Fruit fly (Drosophila melanogaster) whole organism, prepupa: ENCODE data around the gene CG31626.

ENCODE experiments used
- CG11762 ChIP-seq: fragments of 200-800 bp; sonication (Bioruptor generic); optimal IDR thresholded peaks from 3 replicates; lab custom pipeline; 2016; ENCODE audit warnings: missing biosample characterization, missing genetic modification characterization; ENCODE audit not compliant: insufficient read depth
- CG11902 ChIP-seq: fragments of 200-800 bp; sonication (Bioruptor generic); optimal IDR thresholded peaks from 3 replicates; lab custom pipeline; 2016; ENCODE audit warnings: missing biosample characterization, missing genetic modification characterization
- CG15336 ChIP-seq: fragments of 200-800 bp; sonication (Bioruptor generic); IDR thresholded peaks from 2 replicates; pipeline ENCODE4 v1.3.6; 2022; ENCODE audit warnings: missing biosample characterization, missing genetic modification characterization
- CG1621 ChIP-seq: fragments of 200-800 bp; sonication (Bioruptor generic); optimal IDR thresholded peaks from 3 replicates; lab custom pipeline; 2018; ENCODE audit warnings: missing biosample characterization, mild to moderate bottlenecking, missing genetic modification characterization
- CG16779 ChIP-seq: fragments of 200-800 bp; sonication (Bioruptor generic); optimal IDR thresholded peaks from 3 replicates; lab custom pipeline; 2017; ENCODE audit warnings: missing biosample characterization, mild to moderate bottlenecking, missing genetic modification characterization
- CG3032 ChIP-seq: fragments of 200-800 bp; optimal IDR thresholded peaks from 2 replicates; lab custom pipeline; 2019; ENCODE audit warnings: missing biosample characterization, mild to moderate bottlenecking, missing genetic modification characterization, moderate library complexity
- CG34406 ChIP-seq: fragments of 200-800 bp; sonication (Bioruptor generic); optimal IDR thresholded peaks from 3 replicates; lab custom pipeline; 2016; ENCODE audit warnings: missing biosample characterization, missing genetic modification characterization
- CG4318 ChIP-seq: fragments of 200-800 bp; sonication (Bioruptor generic); optimal IDR thresholded peaks from 3 replicates; lab custom pipeline; 2017; ENCODE audit warnings: missing biosample characterization, mild to moderate bottlenecking, missing genetic modification characterization
- CG6163 ChIP-seq: fragments of 200-800 bp; sonication (Bioruptor generic); IDR thresholded peaks from 3 replicates; pipeline ENCODE4 v1.3.6; 2022; ENCODE audit warnings: missing biosample characterization, missing genetic modification characterization
- CG6276 ChIP-seq: fragments of 200-800 bp; sonication (Bioruptor generic); optimal IDR thresholded peaks from 2 replicates; lab custom pipeline; 2017; ENCODE audit warnings: missing biosample characterization, mild to moderate bottlenecking, missing genetic modification characterization
- CG6792 ChIP-seq: fragments of 200-800 bp; sonication (Bioruptor generic); optimal IDR thresholded peaks from 3 replicates; lab custom pipeline; 2016; ENCODE audit warnings: missing biosample characterization, missing genetic modification characterization
- CG6808 ChIP-seq: fragments of 200-800 bp; sonication (Bioruptor generic); optimal IDR thresholded peaks from 3 replicates; lab custom pipeline; 2017; ENCODE audit warnings: missing biosample characterization, missing genetic modification characterization, mild to moderate bottlenecking, moderate library complexity, missing genetic modification reagents
- CG8119 ChIP-seq: fragments of 200-800 bp; sonication (Bioruptor generic); IDR thresholded peaks from 3 replicates; pipeline ENCODE4 v1.3.6; 2022; ENCODE audit warnings: missing biosample characterization, missing genetic modification characterization
- CG9139 ChIP-seq: fragments of 200-800 bp; sonication (Bioruptor generic); optimal IDR thresholded peaks from 3 replicates; lab custom pipeline; 2017; ENCODE audit warnings: missing biosample characterization, mild to moderate bottlenecking, missing genetic modification characterization
- Eip75B ChIP-seq: fragments of 200-800 bp; sonication (Bioruptor generic); optimal IDR thresholded peaks from 3 replicates; lab custom pipeline; 2016; ENCODE audit warnings: missing biosample characterization, missing genetic modification characterization
- Eip93F ChIP-seq: fragments of 200-800 bp; sonication (Bioruptor generic); optimal IDR thresholded peaks from 2 replicates; lab custom pipeline; 2016; ENCODE audit warnings: missing biosample characterization, mild to moderate bottlenecking, missing genetic modification characterization
- Ets96B ChIP-seq: fragments of 200-800 bp; optimal IDR thresholded peaks from 2 replicates; lab custom pipeline; 2019; ENCODE audit warnings: missing biosample characterization, mild to moderate bottlenecking, missing genetic modification characterization, moderate library complexity
- Gug ChIP-seq: fragments of 200-800 bp; sonication (Bioruptor generic); IDR thresholded peaks from 2 replicates; pipeline ENCODE4 v1.3.6; 2022; ENCODE audit warnings: missing biosample characterization, missing genetic modification characterization
- Hr38 ChIP-seq: sonication (Bioruptor generic); optimal IDR thresholded peaks from 2 replicates; lab custom pipeline; 2016; ENCODE audit warnings: missing biosample characterization, missing genetic modification characterization
- Hr39 ChIP-seq: fragments of 200-800 bp; sonication (Bioruptor generic); optimal IDR thresholded peaks from 2 replicates; lab custom pipeline; 2016; ENCODE audit warnings: missing biosample characterization, missing genetic modification characterization
- Lpt ChIP-seq: fragments of 200-800 bp; sonication (Bioruptor generic); optimal IDR thresholded peaks from 3 replicates; lab custom pipeline; 2016; ENCODE audit warnings: missing biosample characterization, missing genetic modification characterization
- OdsH ChIP-seq: fragments of 200-800 bp; sonication (Bioruptor generic); optimal IDR thresholded peaks from 3 replicates; lab custom pipeline; 2016; ENCODE audit warnings: missing biosample characterization, missing genetic modification characterization
- Smox ChIP-seq: fragments of 200-800 bp; sonication (Bioruptor generic); optimal IDR thresholded peaks from 3 replicates; lab custom pipeline; 2016; ENCODE audit warnings: missing biosample characterization, missing genetic modification characterization
- Sox102F ChIP-seq: fragments of 200-800 bp; sonication (Bioruptor generic); optimal IDR thresholded peaks from 2 replicates; lab custom pipeline; 2016; ENCODE audit warnings: missing biosample characterization, mild to moderate bottlenecking, missing genetic modification characterization
- Sox14 ChIP-seq: fragments of 200-800 bp; sonication (Bioruptor generic); optimal IDR thresholded peaks from 3 replicates; lab custom pipeline; 2016; ENCODE audit warnings: missing biosample characterization, missing genetic modification characterization
- Sox15 ChIP-seq: fragments of 200-800 bp; sonication (Bioruptor generic); optimal IDR thresholded peaks from 3 replicates; lab custom pipeline; 2016; ENCODE audit warnings: missing biosample characterization, missing genetic modification characterization
- achi ChIP-seq: fragments of 200-800 bp; sonication (Bioruptor generic); optimal IDR thresholded peaks from 3 replicates; lab custom pipeline; 2016; ENCODE audit warnings: missing biosample characterization, missing genetic modification characterization
- acj6 ChIP-seq: fragments of 200-800 bp; sonication (Bioruptor generic); optimal IDR thresholded peaks from 3 replicates; lab custom pipeline; 2016; ENCODE audit warnings: missing biosample characterization, missing genetic modification characterization
- cyc ChIP-seq: fragments of 200-800 bp; sonication (Bioruptor generic); optimal IDR thresholded peaks from 3 replicates; lab custom pipeline; 2016; ENCODE audit warnings: missing biosample characterization, missing genetic modification characterization
- dac ChIP-seq: fragments of 200-800 bp; sonication (Bioruptor generic); optimal IDR thresholded peaks from 2 replicates; lab custom pipeline; 2017; ENCODE audit warnings: missing biosample characterization, mild to moderate bottlenecking, missing genetic modification characterization
- dsx ChIP-seq: fragments of 200-800 bp; optimal IDR thresholded peaks from 3 replicates; lab custom pipeline; 2019; ENCODE audit warnings: missing biosample characterization, mild to moderate bottlenecking, missing genetic modification characterization, moderate library complexity; ENCODE audit not compliant: poor library complexity, severe bottlenecking
- eg ChIP-seq: fragments of 200-800 bp; sonication (Bioruptor generic); IDR thresholded peaks from 3 replicates; pipeline ENCODE4 v1.3.6; 2022; ENCODE audit warnings: missing biosample characterization, missing genetic modification characterization
- fd85E ChIP-seq: fragments of 200-800 bp; sonication (Bioruptor generic); optimal IDR thresholded peaks from 3 replicates; lab custom pipeline; 2016; ENCODE audit warnings: missing biosample characterization, missing genetic modification characterization
- fkh ChIP-seq: fragments of 200-800 bp; sonication (Bioruptor generic); optimal IDR thresholded peaks from 3 replicates; lab custom pipeline; 2017; ENCODE audit warnings: missing biosample characterization, mild to moderate bottlenecking, missing genetic modification characterization, moderate library complexity
- pdm3 ChIP-seq: fragments of 200-800 bp; sonication (Bioruptor generic); optimal IDR thresholded peaks from 3 replicates; lab custom pipeline; 2016; ENCODE audit warnings: missing biosample characterization, missing genetic modification characterization
- salr ChIP-seq, 2 experiments: fragments of 200-800 bp; sonication (Bioruptor generic); optimal IDR thresholded peaks; 3 replicates each; lab custom pipeline; 2016 to 2018; ENCODE audit warnings: missing biosample characterization in 2 of 2, missing genetic modification characterization in 2 of 2, mild to moderate bottlenecking in 1 of 2
- spab ChIP-seq: fragments of 200-800 bp; sonication (Bioruptor generic); optimal IDR thresholded peaks from 2 replicates; lab custom pipeline; 2017; ENCODE audit warnings: missing biosample characterization, mild to moderate bottlenecking, missing genetic modification characterization, missing genetic modification reagents
- ss ChIP-seq, 2 experiments: fragments of 200-800 bp; sonication (Bioruptor generic); optimal IDR thresholded peaks; 2 replicates in 1 of 2; 3 replicates in 1 of 2; lab custom pipeline; 2017 to 2018; ENCODE audit warnings: mild to moderate bottlenecking in 2 of 2, missing biosample characterization in 2 of 2, missing genetic modification characterization in 2 of 2, moderate library complexity in 1 of 2
- vri ChIP-seq: fragments of 200-800 bp; sonication (Bioruptor generic); optimal IDR thresholded peaks from 3 replicates; lab custom pipeline; 2016; ENCODE audit warnings: missing biosample characterization, mild to moderate bottlenecking, missing genetic modification characterization

CG31626 gene

dm6 chr2L:21206193-21206592 lies 30.3 kb downstream of the CG31626 start, which contains the start of gene clumsy:
clumsy (plus strand) TSS chr2L:21206493.
- TF ChIP-seq spab (GFP tag; lab: Kevin White, UChicago) (no peak), CG6792 (GFP tag; lab: Kevin White, UChicago) (no peak), dsx (no peak)

DNA sequence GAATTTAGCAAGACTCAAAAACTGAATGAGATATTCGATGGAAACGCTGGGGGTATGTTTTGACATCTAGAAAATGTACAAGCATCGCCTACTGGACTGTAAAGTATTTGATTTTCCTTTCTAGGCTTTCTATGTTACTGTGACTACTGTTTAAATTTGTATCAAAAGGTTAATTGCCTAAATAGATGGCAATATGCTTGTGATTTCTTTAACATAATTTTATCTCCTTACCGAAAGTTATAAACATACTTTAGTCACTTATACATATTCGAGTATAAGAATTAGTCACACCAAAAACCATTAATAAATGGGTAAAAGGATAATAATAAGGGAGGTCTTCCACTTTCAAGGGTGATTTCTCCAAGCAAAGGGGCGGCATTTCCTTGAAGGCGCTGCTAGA lies 33.8 kb downstream of the CG31626 start, which contains the start of gene CG31988:
Gene CG31988 (minus strand): TSS at position 101 of the 400 bp plus-strand sequence.
- TF ChIP-seq CG1621 (no peak), Hr39 (GFP tag; lab: Kevin White, UChicago) (no peak), CG34406 (GFP tag; lab: Kevin White, UChicago) (no peak), CG6276 (no peak), CG3032 (no peak), CG6808 (GFP tag; lab: Kevin White, UChicago) (no peak), Sox14 (GFP tag; lab: Kevin White, UChicago) (no peak), spab (GFP tag; lab: Kevin White, UChicago) (no peak), cyc (GFP tag; lab: Kevin White, UChicago) (no peak), CG6163 (no peak), OdsH (GFP tag; lab: Kevin White, UChicago) (no peak)

dm6 chr2L:21200275-21200674 lies 36.3 kb downstream of the CG31626 start, which contains the start of gene CG31624:
CG31624 (minus strand) TSS chr2L:21200375.
- TF ChIP-seq pdm3 (no peak), CG6163 (no peak), CG6792 (GFP tag; lab: Kevin White, UChicago) (no peak)
- TF ChIP-seq, all 60 proteins: peak for 0

DNA sequence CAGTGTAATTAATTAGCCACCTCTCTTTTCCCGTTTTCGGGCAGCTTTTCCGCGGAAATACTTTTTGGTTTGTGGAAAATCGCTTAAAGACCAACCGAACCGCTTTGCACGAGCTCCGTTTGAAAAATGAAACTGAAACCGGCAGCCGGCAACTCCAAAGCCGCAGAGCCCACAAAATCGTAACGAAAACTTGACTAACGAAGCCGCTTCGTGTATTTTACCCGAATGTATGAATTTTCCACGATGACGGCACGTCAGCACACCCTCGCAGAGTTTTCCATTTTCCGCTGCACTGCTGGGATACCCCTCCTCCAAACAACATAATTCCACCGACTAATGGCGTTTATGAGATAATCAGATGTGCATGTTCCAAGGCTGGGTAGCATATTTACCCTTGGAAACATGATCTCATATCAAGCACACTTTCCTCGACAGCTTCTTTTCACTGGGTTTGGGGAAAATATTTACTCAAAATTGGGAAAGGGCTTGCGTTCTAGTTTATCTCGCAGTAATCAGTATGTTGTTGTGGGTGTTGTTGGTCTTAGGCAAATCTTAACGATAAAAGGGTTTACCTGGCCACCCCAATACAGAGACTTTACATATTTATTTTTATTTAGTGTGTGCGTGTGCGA lies 37.8 kb downstream of the CG31626 start, which contains the start of gene Ret:
Gene Ret (minus strand): TSS at position 130 of the 632 bp plus-strand sequence.
- TF ChIP-seq CG8119 (GFP tag; lab: Robert Waterston, UW) = 0 out of 3 replicates have a peak, but pooled peaks have one; percentile 31
- no peak for TF ChIP-seq Sox15 (GFP tag; lab: Kevin White, UChicago)
- TF ChIP-seq fkh = peak; percentile 68
- 0 out of 2 replicates have a peak, but pooled peaks have one; percentile 18 for TF ChIP-seq CG15336
- peak; percentile 14 for TF ChIP-seq CG6276
- no peak for TF ChIP-seq CG4318 (GFP tag; lab: Kevin White, UChicago)
- TF ChIP-seq eg (GFP tag; lab: Robert Waterston, UW) = no peak
- TF ChIP-seq, all 60 proteins: peak for 4

- peak; percentile 35 for TF ChIP-seq achi (GFP tag; lab: Kevin White, UChicago)
- TF ChIP-seq CG3032 = no peak
- no peak for TF ChIP-seq CG16779 (tag; lab: Kevin White, UChicago)
- TF ChIP-seq Smox = peak; percentile 29
- TF ChIP-seq Hr39 (GFP tag; lab: Kevin White, UChicago) = no peak
- no peak for TF ChIP-seq ss (GFP tag; optimal IDR thresholded peaks at IDR 0.05; lab: Kevin White, UChicago)
- no peak for TF ChIP-seq Gug (GFP tag; lab: Robert Waterston, UW)
- peak; percentile 67; the same call in 2 of the 3 replicates for TF ChIP-seq CG6163
- no peak for TF ChIP-seq dac
- no peak for TF ChIP-seq Eip75B
- TF ChIP-seq CG4318 (GFP tag; lab: Kevin White, UChicago) = peak; percentile 23
- no peak for TF ChIP-seq fd85E (GFP tag; lab: Kevin White, UChicago)
- TF ChIP-seq Hr38 = no peak
- no peak for TF ChIP-seq CG1621
- TF ChIP-seq OdsH (GFP tag; lab: Kevin White, UChicago) = peak; percentile 34
- no peak for TF ChIP-seq Eip93F (GFP tag; lab: Kevin White, UChicago)
- no peak for TF ChIP-seq CG6792 (GFP tag; lab: Kevin White, UChicago)
- peak; percentile 49 for TF ChIP-seq CG15336
- TF ChIP-seq CG8119 (GFP tag; lab: Robert Waterston, UW) = 0 out of 3 replicates have a peak, but pooled peaks have one; percentile 43
- peak; percentile 26 for TF ChIP-seq Sox14 (GFP tag; lab: Kevin White, UChicago)
- no peak for TF ChIP-seq Ets96B (tag; lab: Kevin White, UChicago)
- TF ChIP-seq Sox102F (GFP tag; lab: Kevin White, UChicago) = peak; percentile 17
- TF ChIP-seq pdm3 = peak; percentile 21
- no peak for TF ChIP-seq Sox15 (GFP tag; lab: Kevin White, UChicago)
- no peak for TF ChIP-seq salr (GFP tag; optimal IDR thresholded peaks at IDR 0.05; lab: Kevin White, UChicago)
- TF ChIP-seq fkh = no peak
- no peak for TF ChIP-seq vri (GFP tag; lab: Kevin White, UChicago)
- peak; percentile 35 for TF ChIP-seq acj6 (GFP tag; lab: Kevin White, UChicago)
- TF ChIP-seq CG6276 = peak; percentile 36
- peak; percentile 38 for TF ChIP-seq CG11762 (GFP tag; lab: Kevin White, UChicago)
- TF ChIP-seq CG9139 (GFP tag; lab: Kevin White, UChicago) = no peak
- no peak for TF ChIP-seq CG11902 (GFP tag; lab: Kevin White, UChicago)
- TF ChIP-seq Lpt (GFP tag; lab: Kevin White, UChicago) = peak; percentile 28
These were observed 39.4 kb downstream of the CG31626 start for dm6 chr2L:21197178-21197577.
